Fruit fly (Drosophila melanogaster) whole organism, pupa: ENCODE results near the gene RpS9.

Experiments used
- CG14655 ChIP-seq: fragments of 200-800 bp; sonication (Bioruptor generic); optimal IDR thresholded peaks from 3 replicates; lab custom pipeline; 2017; ENCODE audit warnings: mild to moderate bottlenecking, missing biosample characterization, missing genetic modification reagents, missing genetic modification characterization
- CG15710 ChIP-seq: fragments of 200-800 bp; sonication (Bioruptor generic); optimal IDR thresholded peaks from 2 replicates; lab custom pipeline; 2018; ENCODE audit warnings: missing biosample characterization, mild to moderate bottlenecking, missing genetic modification characterization, moderate library complexity
- CG32121 ChIP-seq: fragments of 200-800 bp; sonication (Bioruptor generic); IDR thresholded peaks from 2 replicates; pipeline ENCODE4 v1.3.6; 2022; ENCODE audit warnings: missing biosample characterization, missing genetic modification characterization
- CG8159 ChIP-seq: fragments of 200-800 bp; sonication (Bioruptor generic); optimal IDR thresholded peaks from 3 replicates; lab custom pipeline; 2018; ENCODE audit warnings: missing biosample characterization, mild to moderate bottlenecking, missing genetic modification characterization, moderate library complexity
- CG8301 ChIP-seq: fragments of 200-800 bp; sonication (Bioruptor generic); optimal IDR thresholded peaks from 2 replicates; lab custom pipeline; 2018; ENCODE audit warnings: missing biosample characterization, mild to moderate bottlenecking, missing genetic modification characterization
- CG9948 ChIP-seq: fragments of 200-800 bp; sonication (Bioruptor generic); optimal IDR thresholded peaks from 2 replicates; lab custom pipeline; 2018; ENCODE audit warnings: missing biosample characterization, mild to moderate bottlenecking, missing genetic modification characterization, moderate library complexity
- EcR ChIP-seq: fragments of 200-800 bp; sonication (Bioruptor generic); optimal IDR thresholded peaks from 3 replicates; lab custom pipeline; 2019; ENCODE audit warnings: missing biosample characterization, missing genetic modification characterization, mild to moderate bottlenecking, moderate library complexity, missing genetic modification reagents
- Ets98B ChIP-seq: fragments of 200-800 bp; sonication (Bioruptor generic); IDR thresholded peaks from 2 replicates; pipeline ENCODE4 v1.3.6; 2022; ENCODE audit warnings: missing biosample characterization, missing genetic modification characterization
- Pif1A ChIP-seq: fragments of 200-800 bp; sonication (Bioruptor generic); optimal IDR thresholded peaks from 3 replicates; lab custom pipeline; 2016; ENCODE audit warnings: missing biosample characterization, missing genetic modification characterization
- Pif1B ChIP-seq: fragments of 200-800 bp; sonication (Bioruptor generic); optimal IDR thresholded peaks from 3 replicates; lab custom pipeline; 2016; ENCODE audit warnings: missing biosample characterization, missing genetic modification characterization
- fd96Ca ChIP-seq: fragments of 200-800 bp; sonication (Bioruptor generic); IDR thresholded peaks from 3 replicates; pipeline ENCODE4 v1.3.6; 2022; ENCODE audit warnings: missing biosample characterization, missing genetic modification characterization
- rn ChIP-seq: fragments of 200-800 bp; sonication (Bioruptor generic); IDR thresholded peaks from 2 replicates; pipeline ENCODE4 v1.3.6; 2022; ENCODE audit warnings: missing biosample characterization, missing genetic modification characterization

dm6 chr3L:9489627-9490026, 21.7 kb downstream of the RpS9 start:
- TF ChIP-seq CG15710 (tag; lab: Kevin White, UChicago) (no peak), Ets98B (GFP tag; lab: Robert Waterston, UW) (no peak), fd96Ca (GFP tag; lab: Robert Waterston, UW) (no peak), CG9948 (tag; lab: Kevin White, UChicago) (no peak), Pif1B (no peak), EcR (GFP tag; lab: Kevin White, UChicago) (no peak), CG8159 (tag; lab: Kevin White, UChicago) (no peak), CG14655 (no peak), CG32121 (GFP tag; lab: Robert Waterston, UW) (peak; percentile 48), rn (no peak), Pif1A (GFP tag; lab: Kevin White, UChicago) (no peak), CG8301 (tag; lab: Kevin White, UChicago) (no peak)
